Fruit fly (Drosophila melanogaster) whole organism, prepupa: Measurements from ENCODE around the gene CG32473.

Experiments
- CG10631 ChIP-seq: fragments of 200-800 bp; sonication (Bioruptor generic); optimal IDR thresholded peaks from 2 replicates; lab custom pipeline; 2016; ENCODE audit warnings: missing biosample characterization, missing genetic modification characterization
- CG10669 ChIP-seq: fragments of 200-800 bp; sonication (Bioruptor generic); optimal IDR thresholded peaks from 3 replicates; lab custom pipeline; 2018; ENCODE audit warnings: missing biosample characterization, mild to moderate bottlenecking, missing genetic modification characterization, moderate library complexity
- CG11294 ChIP-seq: fragments of 200-800 bp; sonication (Bioruptor generic); IDR thresholded peaks from 2 replicates; pipeline ENCODE4 v1.3.6; 2022; ENCODE audit warnings: missing biosample characterization, missing genetic modification characterization
- CG11762 ChIP-seq: fragments of 200-800 bp; sonication (Bioruptor generic); optimal IDR thresholded peaks from 3 replicates; lab custom pipeline; 2016; ENCODE audit warnings: missing biosample characterization, missing genetic modification characterization; ENCODE audit not compliant: insufficient read depth
- CG11902 ChIP-seq: fragments of 200-800 bp; sonication (Bioruptor generic); optimal IDR thresholded peaks from 3 replicates; lab custom pipeline; 2016; ENCODE audit warnings: missing biosample characterization, missing genetic modification characterization
- CG15336 ChIP-seq: fragments of 200-800 bp; sonication (Bioruptor generic); IDR thresholded peaks from 2 replicates; pipeline ENCODE4 v1.3.6; 2022; ENCODE audit warnings: missing biosample characterization, missing genetic modification characterization
- CG1621 ChIP-seq: fragments of 200-800 bp; sonication (Bioruptor generic); optimal IDR thresholded peaks from 3 replicates; lab custom pipeline; 2018; ENCODE audit warnings: missing biosample characterization, mild to moderate bottlenecking, missing genetic modification characterization
- CG16779 ChIP-seq: fragments of 200-800 bp; sonication (Bioruptor generic); optimal IDR thresholded peaks from 3 replicates; lab custom pipeline; 2017; ENCODE audit warnings: missing biosample characterization, mild to moderate bottlenecking, missing genetic modification characterization
- CG3032 ChIP-seq: fragments of 200-800 bp; optimal IDR thresholded peaks from 2 replicates; lab custom pipeline; 2019; ENCODE audit warnings: missing biosample characterization, mild to moderate bottlenecking, missing genetic modification characterization, moderate library complexity
- CG31627 ChIP-seq: fragments of 200-800 bp; sonication (Bioruptor generic); optimal IDR thresholded peaks from 3 replicates; lab custom pipeline; 2016; ENCODE audit warnings: missing biosample characterization, missing genetic modification characterization
- CG34406 ChIP-seq: fragments of 200-800 bp; sonication (Bioruptor generic); optimal IDR thresholded peaks from 3 replicates; lab custom pipeline; 2016; ENCODE audit warnings: missing biosample characterization, missing genetic modification characterization
- CG3919 ChIP-seq: fragments of 200-800 bp; sonication (Bioruptor generic); optimal IDR thresholded peaks from 3 replicates; lab custom pipeline; 2016; ENCODE audit warnings: missing biosample characterization, missing genetic modification characterization
- CG4318 ChIP-seq: fragments of 200-800 bp; sonication (Bioruptor generic); optimal IDR thresholded peaks from 3 replicates; lab custom pipeline; 2017; ENCODE audit warnings: missing biosample characterization, mild to moderate bottlenecking, missing genetic modification characterization
- CG6163 ChIP-seq: fragments of 200-800 bp; sonication (Bioruptor generic); IDR thresholded peaks from 3 replicates; pipeline ENCODE4 v1.3.6; 2022; ENCODE audit warnings: missing biosample characterization, missing genetic modification characterization
- CG6276 ChIP-seq: fragments of 200-800 bp; sonication (Bioruptor generic); optimal IDR thresholded peaks from 2 replicates; lab custom pipeline; 2017; ENCODE audit warnings: missing biosample characterization, mild to moderate bottlenecking, missing genetic modification characterization
- CG6792 ChIP-seq: fragments of 200-800 bp; sonication (Bioruptor generic); optimal IDR thresholded peaks from 3 replicates; lab custom pipeline; 2016; ENCODE audit warnings: missing biosample characterization, missing genetic modification characterization
- CG6808 ChIP-seq: fragments of 200-800 bp; sonication (Bioruptor generic); optimal IDR thresholded peaks from 3 replicates; lab custom pipeline; 2017; ENCODE audit warnings: missing biosample characterization, missing genetic modification characterization, mild to moderate bottlenecking, moderate library complexity, missing genetic modification reagents
- CG6854 ChIP-seq: fragments of 200-800 bp; sonication (Bioruptor generic); optimal IDR thresholded peaks from 2 replicates; lab custom pipeline; 2017; ENCODE audit warnings: missing biosample characterization, mild to moderate bottlenecking, missing genetic modification characterization
- CG7368 ChIP-seq: fragments of 200-800 bp; sonication (Bioruptor generic); optimal IDR thresholded peaks from 3 replicates; lab custom pipeline; 2016; ENCODE audit warnings: missing biosample characterization, missing genetic modification characterization
- CG8119 ChIP-seq: fragments of 200-800 bp; sonication (Bioruptor generic); IDR thresholded peaks from 3 replicates; pipeline ENCODE4 v1.3.6; 2022; ENCODE audit warnings: missing biosample characterization, missing genetic modification characterization
- CG8632 ChIP-seq: fragments of 200-800 bp; sonication (Bioruptor generic); optimal IDR thresholded peaks from 3 replicates; lab custom pipeline; 2016; ENCODE audit warnings: missing biosample characterization, missing genetic modification characterization
- Eip75B ChIP-seq: fragments of 200-800 bp; sonication (Bioruptor generic); optimal IDR thresholded peaks from 3 replicates; lab custom pipeline; 2016; ENCODE audit warnings: missing biosample characterization, missing genetic modification characterization
- Eip78C ChIP-seq: fragments of 200-800 bp; sonication (Bioruptor generic); peaks from one replicate; lab custom pipeline; 2016; ENCODE audit warnings: missing biosample characterization, missing genetic modification characterization
- Ets96B ChIP-seq: fragments of 200-800 bp; optimal IDR thresholded peaks from 2 replicates; lab custom pipeline; 2019; ENCODE audit warnings: missing biosample characterization, mild to moderate bottlenecking, missing genetic modification characterization, moderate library complexity
- Gug ChIP-seq: fragments of 200-800 bp; sonication (Bioruptor generic); IDR thresholded peaks from 2 replicates; pipeline ENCODE4 v1.3.6; 2022; ENCODE audit warnings: missing biosample characterization, missing genetic modification characterization
- Hr38 ChIP-seq: sonication (Bioruptor generic); optimal IDR thresholded peaks from 2 replicates; lab custom pipeline; 2016; ENCODE audit warnings: missing biosample characterization, missing genetic modification characterization
- Hr39 ChIP-seq: fragments of 200-800 bp; sonication (Bioruptor generic); optimal IDR thresholded peaks from 2 replicates; lab custom pipeline; 2016; ENCODE audit warnings: missing biosample characterization, missing genetic modification characterization
- Hr4 ChIP-seq: fragments of 200-800 bp; sonication (Bioruptor generic); optimal IDR thresholded peaks from 3 replicates; lab custom pipeline; 2016; ENCODE audit warnings: missing biosample characterization, missing genetic modification characterization
- Met ChIP-seq: fragments of 200-800 bp; sonication (Bioruptor generic); optimal IDR thresholded peaks from 3 replicates; lab custom pipeline; 2016; ENCODE audit warnings: missing biosample characterization, missing genetic modification characterization
- Sox14 ChIP-seq: fragments of 200-800 bp; sonication (Bioruptor generic); optimal IDR thresholded peaks from 3 replicates; lab custom pipeline; 2016; ENCODE audit warnings: missing biosample characterization, missing genetic modification characterization
- Sox15 ChIP-seq: fragments of 200-800 bp; sonication (Bioruptor generic); optimal IDR thresholded peaks from 3 replicates; lab custom pipeline; 2016; ENCODE audit warnings: missing biosample characterization, missing genetic modification characterization
- acj6 ChIP-seq: fragments of 200-800 bp; sonication (Bioruptor generic); optimal IDR thresholded peaks from 3 replicates; lab custom pipeline; 2016; ENCODE audit warnings: missing biosample characterization, missing genetic modification characterization
- cyc ChIP-seq: fragments of 200-800 bp; sonication (Bioruptor generic); optimal IDR thresholded peaks from 3 replicates; lab custom pipeline; 2016; ENCODE audit warnings: missing biosample characterization, missing genetic modification characterization
- dac ChIP-seq: fragments of 200-800 bp; sonication (Bioruptor generic); optimal IDR thresholded peaks from 2 replicates; lab custom pipeline; 2017; ENCODE audit warnings: missing biosample characterization, mild to moderate bottlenecking, missing genetic modification characterization
- eg ChIP-seq: fragments of 200-800 bp; sonication (Bioruptor generic); IDR thresholded peaks from 3 replicates; pipeline ENCODE4 v1.3.6; 2022; ENCODE audit warnings: missing biosample characterization, missing genetic modification characterization
- esn ChIP-seq: fragments of 200-800 bp; sonication (Bioruptor generic); optimal IDR thresholded peaks from 2 replicates; lab custom pipeline; 2016; ENCODE audit warnings: missing biosample characterization, mild to moderate bottlenecking, missing genetic modification characterization, moderate library complexity
- fd59A ChIP-seq: fragments of 200-800 bp; sonication (Bioruptor generic); optimal IDR thresholded peaks from 2 replicates; lab custom pipeline; 2017; ENCODE audit warnings: missing biosample characterization, mild to moderate bottlenecking, missing genetic modification characterization, missing genetic modification reagents
- fkh ChIP-seq: fragments of 200-800 bp; sonication (Bioruptor generic); optimal IDR thresholded peaks from 3 replicates; lab custom pipeline; 2017; ENCODE audit warnings: missing biosample characterization, mild to moderate bottlenecking, missing genetic modification characterization, moderate library complexity
- lz ChIP-seq: fragments of 200-800 bp; sonication (Bioruptor generic); optimal IDR thresholded peaks from 3 replicates; lab custom pipeline; 2016; ENCODE audit warnings: missing biosample characterization, missing genetic modification characterization
- net ChIP-seq: fragments of 200-800 bp; sonication (Bioruptor generic); optimal IDR thresholded peaks from 3 replicates; lab custom pipeline; 2016; ENCODE audit warnings: missing biosample characterization, missing genetic modification characterization
- pdm3 ChIP-seq: fragments of 200-800 bp; sonication (Bioruptor generic); optimal IDR thresholded peaks from 3 replicates; lab custom pipeline; 2016; ENCODE audit warnings: missing biosample characterization, missing genetic modification characterization
- salr ChIP-seq, 2 experiments: fragments of 200-800 bp; sonication (Bioruptor generic); optimal IDR thresholded peaks; 3 replicates each; lab custom pipeline; 2016 to 2018; ENCODE audit warnings: missing biosample characterization in 2 of 2, missing genetic modification characterization in 2 of 2, mild to moderate bottlenecking in 1 of 2
- spab ChIP-seq: fragments of 200-800 bp; sonication (Bioruptor generic); optimal IDR thresholded peaks from 2 replicates; lab custom pipeline; 2017; ENCODE audit warnings: missing biosample characterization, mild to moderate bottlenecking, missing genetic modification characterization, missing genetic modification reagents
- svp ChIP-seq: fragments of 200-800 bp; sonication (Bioruptor generic); peaks from one replicate; lab custom pipeline; 2016; ENCODE audit warnings: missing biosample characterization, missing genetic modification characterization
- topi ChIP-seq: fragments of 200-800 bp; sonication (Bioruptor generic); optimal IDR thresholded peaks from 3 replicates; lab custom pipeline; 2016; ENCODE audit warnings: missing biosample characterization, missing genetic modification characterization

Gene CG32473

dm6 chr3R:13260114-13260673 is 42.3 kb upstream of the CG32473 start, which contains the start of gene CG11686 (continued):
- TF ChIP-seq CG6163 (GFP tag; lab: Robert Waterston, UW) (peak; percentile 29; the same call in 1 of the 3 replicates), CG34406 (GFP tag; lab: Kevin White, UChicago) (peak; percentile 8), eg (GFP tag; lab: Robert Waterston, UW) (peak; percentile 51; the same call in 1 of the 3 replicates), Eip78C (GFP tag; lab: Kevin White, UChicago) (peak; percentile 71), lz (no peak), Sox14 (GFP tag; lab: Kevin White, UChicago) (peak; percentile 1), Eip75B (GFP tag; lab: Kevin White, UChicago) (no peak), Hr4 (GFP tag; lab: Kevin White, UChicago) (no peak), Hr38 (GFP tag; lab: Kevin White, UChicago) (no peak), CG15336 (peak; percentile 56; the same call in 1 of the 2 replicates), Ets96B (tag; lab: Kevin White, UChicago) (no peak)

DNA sequence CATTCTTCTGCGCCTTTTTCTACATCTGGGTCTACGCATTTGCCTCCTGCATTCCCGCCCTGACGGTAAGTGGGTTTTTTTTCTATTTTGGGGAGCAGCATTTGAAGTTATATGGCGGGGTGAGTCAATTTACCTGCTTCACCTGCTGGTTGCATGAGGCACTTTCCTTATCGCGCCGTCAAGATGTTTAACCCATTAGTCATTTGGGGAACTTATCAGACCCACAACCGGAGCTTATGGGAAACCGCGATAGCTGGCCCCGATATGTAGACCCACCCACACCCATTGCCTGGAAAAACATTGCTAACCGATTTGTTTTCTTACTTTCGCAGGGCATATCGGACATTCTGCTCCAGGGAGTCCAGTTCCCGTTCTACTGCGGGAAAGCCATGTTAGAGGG is 40.7 kb upstream of the CG32473 start:
- no peak for TF ChIP-seq Hr39
- no peak for TF ChIP-seq CG10631 (GFP tag; lab: Kevin White, UChicago)
- TF ChIP-seq cyc, result no peak
- no peak for TF ChIP-seq CG6792 (GFP tag; lab: Kevin White, UChicago)
- TF ChIP-seq Sox15 (GFP tag; lab: Kevin White, UChicago), result no peak
- TF ChIP-seq CG6163 (GFP tag; lab: Robert Waterston, UW), result no peak
- no peak for TF ChIP-seq CG16779 (tag; lab: Kevin White, UChicago)
- no peak for TF ChIP-seq CG6276 (GFP tag; lab: Kevin White, UChicago)
- no peak for TF ChIP-seq CG6854 (GFP tag; lab: Kevin White, UChicago)
- TF ChIP-seq CG11294 (GFP tag; lab: Robert Waterston, UW), result no peak
- no peak for TF ChIP-seq pdm3
- no peak for TF ChIP-seq CG11762
- TF ChIP-seq CG3919 (GFP tag; lab: Kevin White, UChicago), result no peak
- no peak for TF ChIP-seq CG4318 (GFP tag; lab: Kevin White, UChicago)
- no peak for TF ChIP-seq Hr4 (GFP tag; lab: Kevin White, UChicago)
- TF ChIP-seq topi (GFP tag; lab: Kevin White, UChicago), result no peak
- no peak for TF ChIP-seq net (GFP tag; lab: Kevin White, UChicago)
- no peak for TF ChIP-seq CG3032 (tag; lab: Kevin White, UChicago)
- TF ChIP-seq svp (GFP tag; lab: Kevin White, UChicago), result no peak

- no peak for TF ChIP-seq CG16779 (tag; lab: Kevin White, UChicago)
- TF ChIP-seq CG31627 (GFP tag; lab: Kevin White, UChicago), result peak; percentile 70
- TF ChIP-seq Sox14 (GFP tag; lab: Kevin White, UChicago), result peak; percentile 69
- no peak for TF ChIP-seq fd59A (GFP tag; lab: Kevin White, UChicago)
- no peak for TF ChIP-seq spab (GFP tag; lab: Kevin White, UChicago)
- no peak for TF ChIP-seq CG11294 (GFP tag; lab: Robert Waterston, UW)
- TF ChIP-seq CG3919 (GFP tag; lab: Kevin White, UChicago), result no peak
- TF ChIP-seq eg (GFP tag; lab: Robert Waterston, UW), result peak; percentile 30; the same call in 1 of the 3 replicates
- TF ChIP-seq Met (GFP tag; lab: Kevin White, UChicago), result no peak
- TF ChIP-seq acj6 (GFP tag; lab: Kevin White, UChicago), result no peak
- no peak for TF ChIP-seq CG11902
- TF ChIP-seq CG6808 (GFP tag; lab: Kevin White, UChicago), result no peak
- TF ChIP-seq CG6792 (GFP tag; lab: Kevin White, UChicago), result peak; percentile 15
- no peak for TF ChIP-seq Gug (GFP tag; lab: Robert Waterston, UW)
- TF ChIP-seq CG10631 (GFP tag; lab: Kevin White, UChicago), result no peak
- peak; percentile 79 for TF ChIP-seq svp (GFP tag; lab: Kevin White, UChicago)
- TF ChIP-seq Eip75B (GFP tag; lab: Kevin White, UChicago), result no peak
- TF ChIP-seq CG10669 (GFP tag; lab: Kevin White, UChicago), result no peak
- TF ChIP-seq pdm3, result no peak
- TF ChIP-seq CG8632 (GFP tag; lab: Kevin White, UChicago), result no peak
- no peak for TF ChIP-seq fkh
- no peak for TF ChIP-seq CG1621 (tag; lab: Kevin White, UChicago)
- no peak for TF ChIP-seq CG8119 (GFP tag; lab: Robert Waterston, UW)
- TF ChIP-seq CG4318 (GFP tag; lab: Kevin White, UChicago), result no peak
- no peak for TF ChIP-seq net (GFP tag; lab: Kevin White, UChicago)
- TF ChIP-seq CG6276 (GFP tag; lab: Kevin White, UChicago), result no peak
- no peak for TF ChIP-seq salr (GFP tag; optimal IDR thresholded peaks at IDR 0.05; lab: Kevin White, UChicago)
- peak; percentile 52 for TF ChIP-seq cyc
- TF ChIP-seq esn (GFP tag; lab: Kevin White, UChicago), result peak; percentile 61
- peak; percentile 20 for TF ChIP-seq CG7368 (GFP tag; lab: Kevin White, UChicago)
- no peak for TF ChIP-seq dac (GFP tag; lab: Kevin White, UChicago)
- TF ChIP-seq Eip78C (GFP tag; lab: Kevin White, UChicago), result peak; percentile 76
- no peak for TF ChIP-seq CG6163 (GFP tag; lab: Robert Waterston, UW)
- no peak for TF ChIP-seq CG34406 (GFP tag; lab: Kevin White, UChicago)
These were observed 38.3 kb upstream of the CG32473 start, which contains the start of gene Ravus for dm6 chr3R:13264061-13264661. Ravus (minus strand) TSS chr3R:13264061.
